Worm (Caenorhabditis elegans) whole organism, mixed stage, embryonic: ENCODE measurements around the gene T26A5.8.

Experiments
- M03D4.4 ChIP-seq: sonication (generic microtip); optimal IDR thresholded peaks from 2 replicates; lab custom pipeline; 2017; ENCODE audit warnings: mild to moderate bottlenecking, missing genetic modification characterization, missing compliant biosample characterization
- elt-1 ChIP-seq: sonication (generic microtip); optimal IDR thresholded peaks from 2 replicates; lab custom pipeline; 2017; ENCODE audit warnings: missing genetic modification characterization, mild to moderate bottlenecking, missing compliant biosample characterization, antibody characterized with exemption, moderate library complexity, borderline replicate concordance; ENCODE audit not compliant: insufficient read depth
- lin-32 ChIP-seq: fragments of 200-800 bp; sonication (Bioruptor generic); optimal IDR thresholded peaks from 2 replicates; lab custom pipeline; 2018; ENCODE audit warnings: mild to moderate bottlenecking, missing genetic modification characterization, missing compliant biosample characterization
- lsy-2 ChIP-seq: fragments of 150-350 bp; optimal IDR thresholded peaks from 2 replicates; lab custom pipeline; 2014; ENCODE audit warnings: missing biosample characterization, missing genetic modification characterization
- nhr-12 ChIP-seq: fragments of 150-350 bp; optimal IDR thresholded peaks from 2 replicates; lab custom pipeline; 2014; ENCODE audit warnings: missing biosample characterization, missing genetic modification characterization
- nhr-76 ChIP-seq: sonication (generic microtip); optimal IDR thresholded peaks from 2 replicates; lab custom pipeline; 2017; ENCODE audit warnings: missing biosample characterization, missing genetic modification characterization
- snpc-4 ChIP-seq: fragments of 150-350 bp; optimal IDR thresholded peaks from 2 replicates; lab custom pipeline; 2014; ENCODE audit warnings: missing biosample characterization, missing genetic modification characterization

DNA sequence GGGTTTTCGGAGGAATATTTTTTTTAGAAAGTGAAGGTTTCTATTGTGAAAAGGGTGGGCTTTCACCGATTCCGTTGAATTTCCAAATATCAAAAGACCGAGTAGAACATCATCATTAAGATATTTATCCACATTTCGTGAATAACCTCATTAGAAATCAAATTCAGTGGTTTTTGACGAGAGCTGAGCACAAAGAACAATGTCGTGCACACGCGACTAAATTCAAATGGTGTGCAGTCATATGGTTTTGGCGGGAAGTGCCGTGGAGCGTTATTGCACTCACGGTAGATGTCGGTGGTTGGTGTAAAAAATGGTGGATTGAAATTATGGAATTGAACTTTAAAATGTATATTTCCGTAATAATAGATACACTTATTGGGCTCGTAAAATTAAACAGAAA, 10.0 kb downstream of the T26A5.8 start:
- TF ChIP-seq lsy-2 (tag; lab: Kevin White, UChicago): peak; percentile 24
- no peak for TF ChIP-seq nhr-76 (tag; lab: Kevin White, UChicago)
- no peak for TF ChIP-seq M03D4.4 (tag; lab: Kevin White, UChicago)
- no peak for TF ChIP-seq elt-1
- no peak for TF ChIP-seq lin-32 (GFP tag; lab: Kevin White, UChicago)
- no peak for TF ChIP-seq nhr-12 (tag; lab: Kevin White, UChicago)
- TF ChIP-seq snpc-4 (tag; lab: Kevin White, UChicago): no peak
